Fruit fly (Drosophila melanogaster): ENCODE data around the gene CG33293.

DNA sequence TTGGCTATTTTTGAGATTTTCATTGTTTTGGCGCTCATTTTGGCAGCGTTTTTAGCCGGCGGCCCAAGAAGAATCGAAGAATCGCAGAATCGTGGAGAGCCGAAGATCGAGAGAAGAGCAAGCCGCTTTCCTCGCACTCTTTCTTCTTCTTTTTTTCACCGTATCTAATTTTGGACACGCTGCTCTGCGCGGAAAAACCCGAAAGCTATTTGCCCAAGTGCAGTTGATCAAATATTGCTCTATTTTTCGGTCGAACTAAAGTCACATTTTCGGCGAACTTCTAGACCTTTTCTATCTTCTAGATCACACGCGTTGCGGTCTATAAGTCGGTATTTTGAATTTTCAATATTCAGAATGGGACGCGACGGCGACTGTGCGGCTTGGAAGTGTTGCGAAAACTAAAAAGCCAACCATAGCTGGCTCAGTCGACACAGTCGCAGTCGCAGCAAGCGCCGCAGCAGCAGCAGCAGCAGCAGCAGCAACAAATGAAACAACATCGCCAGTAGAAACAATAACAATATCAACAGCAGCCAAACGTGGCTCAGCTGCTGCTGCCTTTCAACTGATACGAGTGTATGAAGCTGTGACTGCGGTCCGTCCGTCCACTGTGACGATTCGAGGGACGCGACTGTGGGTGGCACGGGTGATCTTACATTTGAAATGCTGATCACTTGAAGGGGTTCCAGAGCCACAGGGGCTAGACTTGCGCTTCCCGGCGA lies 46.5 kb upstream of the CG33293 start:
- TF ChIP-seq gl (tag; optimal IDR thresholded peaks at IDR 0.05) (no peak), D1 (tag; optimal IDR thresholded peaks at IDR 0.05) (no peak), CG4496 (GFP tag; IDR thresholded peaks at IDR 0.05) (no peak), fd96Ca (GFP tag; IDR thresholded peaks at IDR 0.05) (peak; percentile 54; the same call in 2 of the 3 replicates), CG34367 (tag; optimal IDR thresholded peaks at IDR 0.05) (no peak), CG14655 (GFP tag; optimal IDR thresholded peaks at IDR 0.05) (no peak), Ets98B (GFP tag; IDR thresholded peaks at IDR 0.05) (peak; percentile 31; the same call in 1 of the 2 replicates), CG8301 (tag; optimal IDR thresholded peaks at IDR 0.05) (no peak), EcR (GFP tag; optimal IDR thresholded peaks at IDR 0.05) (no peak), CG13204 (GFP tag; optimal IDR thresholded peaks at IDR 0.05) (no peak), Pif1B (GFP tag; optimal IDR thresholded peaks at IDR 0.05) (no peak)

Data from whole organism, pupa.